In the genomic region with DNA sequence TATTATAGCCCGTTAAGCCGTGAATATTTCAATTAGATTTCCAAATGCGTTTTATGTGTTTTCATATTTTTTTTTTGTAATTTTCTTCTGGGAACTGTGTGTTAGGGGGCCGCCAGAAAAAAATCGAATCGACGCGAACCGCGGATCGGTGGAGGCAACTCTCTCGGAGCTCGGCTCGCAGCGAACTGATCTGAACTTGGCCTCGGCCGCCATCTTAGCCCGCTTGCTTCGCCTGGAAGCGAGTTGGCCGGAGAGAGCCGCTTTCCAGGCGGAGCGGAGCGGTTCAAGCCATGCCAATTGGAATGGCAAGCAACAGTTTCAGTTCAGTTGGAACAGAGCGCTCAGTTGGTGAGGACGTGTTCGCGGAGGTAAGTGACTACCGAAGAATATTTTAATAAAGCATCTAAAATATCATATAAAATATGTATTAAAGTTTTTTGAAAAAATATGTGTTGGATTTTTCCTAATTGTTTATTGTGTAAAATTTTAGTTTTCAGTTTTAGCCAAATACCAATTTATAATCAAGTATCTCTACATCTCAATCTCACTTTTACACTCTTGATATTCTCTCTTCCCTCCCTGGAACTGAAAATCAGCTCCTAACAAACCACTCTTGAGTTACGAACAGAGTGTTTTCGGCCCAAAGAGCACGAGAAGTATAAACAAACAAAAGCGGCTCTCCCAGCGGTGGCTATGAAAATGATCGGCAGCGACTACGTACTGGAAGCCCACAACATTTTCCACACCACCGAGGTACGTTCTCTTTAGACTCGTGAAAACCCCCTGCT, we compare ENCODE assay signal across 3 fruit fly cellular contexts.
A peak's percentile ranks its signal among the peaks of the same experiment; 100 is the strongest.
TF ChIP-seq lines count a peak whose summit lies in the region.

A gene (minus strand): TSS at position 187 of the 788 bp plus-strand sequence.
A gene (plus strand): TSS at position 324 of the 788 bp plus-strand sequence.

TF ChIP-seq in whole organism, embryonic, 481 proteins besides CTCF, POLR2A, EP300 and RAD21 (continued from another document and continues in another):
- TF ChIP-seq ftz-f1 (GFP tag; optimal IDR thresholded peaks at IDR 0.05; lab: Kevin White, UChicago) (peak; percentile 67), CG2889 (GFP tag; IDR thresholded peaks at IDR 0.05; lab: Robert Waterston, UW) (no peak), caup (GFP tag; optimal IDR thresholded peaks at IDR 0.05; lab: Kevin White, UChicago; ENCODE audit: severe bottlenecking) (no peak), Dp (GFP tag; optimal IDR thresholded peaks at IDR 0.05; lab: Kevin White, UChicago) (no peak), zfh2 (GFP tag; optimal IDR thresholded peaks at IDR 0.05; lab: Kevin White, UChicago) (no peak), CG5180 (GFP tag; optimal IDR thresholded peaks at IDR 0.05; lab: Kevin White, UChicago) (peak; percentile 38), zfh1 (GFP tag; IDR thresholded peaks at IDR 0.05; lab: Robert Waterston, UW) (0 out of 3 replicates have a peak, but pooled peaks have one; percentile 24), prd (optimal IDR thresholded peaks at IDR 0.05; lab: Kevin White, UChicago) (no peak), prd (GFP tag; IDR thresholded peaks at IDR 0.05; lab: Robert Waterston, UW) (0 out of 3 replicates have a peak, but pooled peaks have one; percentile 14), Trl (optimal IDR thresholded peaks at IDR 0.05; lab: Kevin White, UChicago) (peak; percentile 66 to 84), Trl (GFP tag; optimal IDR thresholded peaks at IDR 0.05; lab: Kevin White, UChicago) (no peak), nerfin-2 (GFP tag; IDR thresholded peaks at IDR 0.05; lab: Robert Waterston, UW; ENCODE audit: partially characterized antibody) (no peak), pan (optimal IDR thresholded peaks at IDR 0.05; lab: Kevin White, UChicago) (no peak), pan (GFP tag; optimal IDR thresholded peaks at IDR 0.05 in 1 of 2, IDR thresholded peaks at IDR 0.05 in 1 of 2) (peak in 1 of 2 experiments; percentile 20), nom (GFP tag; optimal IDR thresholded peaks at IDR 0.05; lab: Kevin White, UChicago) (peak; percentile 41), pum (GFP tag; optimal IDR thresholded peaks at IDR 0.05; lab: Kevin White, UChicago) (no peak), abd-A (tag; optimal IDR thresholded peaks at IDR 0.05; lab: Kevin White, UChicago) (no peak), Hr78 (GFP tag; optimal IDR thresholded peaks at IDR 0.05; lab: Kevin White, UChicago) (peak in 1 of 2 experiments; percentile 2), nau (GFP tag; optimal IDR thresholded peaks at IDR 0.05; lab: Kevin White, UChicago) (no peak), CG34422 (GFP tag; IDR thresholded peaks at IDR 0.05; lab: Robert Waterston, UW) (0 out of 3 replicates have a peak, but pooled peaks have one; percentile 9), sqz (GFP tag; optimal IDR thresholded peaks at IDR 0.05; lab: Kevin White, UChicago) (peak; percentile 58), phol (tag; optimal IDR thresholded peaks at IDR 0.05; lab: Kevin White, UChicago) (peak; percentile 61), CG13624 (GFP tag; optimal IDR thresholded peaks at IDR 0.05; lab: Kevin White, UChicago) (no peak), sim (GFP tag; IDR thresholded peaks at IDR 0.05; lab: Robert Waterston, UW) (no peak), odd (GFP tag; optimal IDR thresholded peaks at IDR 0.05; lab: Kevin White, UChicago) (no peak), chm (GFP tag; IDR thresholded peaks at IDR 0.05; lab: Robert Waterston, UW) (peak; percentile 50; the same call in 1 of the 2 replicates), CG12071 (GFP tag; optimal IDR thresholded peaks at IDR 0.05; lab: Kevin White, UChicago) (no peak), kni (GFP tag; optimal IDR thresholded peaks at IDR 0.05; lab: Kevin White, UChicago) (peak; percentile 50), sob (GFP tag; IDR thresholded peaks at IDR 0.05; lab: Robert Waterston, UW) (peak; percentile 30; the same call in 1 of the 2 replicates), Opbp (GFP tag; IDR thresholded peaks at IDR 0.05; lab: Robert Waterston, UW; ENCODE audit: partially characterized antibody) (0 out of 3 replicates have a peak, but pooled peaks have one; percentile 42), CG32532 (GFP tag; IDR thresholded peaks at IDR 0.05; lab: Robert Waterston, UW) (no peak), dmrt11E (tag; optimal IDR thresholded peaks at IDR 0.05; lab: Kevin White, UChicago) (no peak), Jarid2 (GFP tag; optimal IDR thresholded peaks at IDR 0.05; lab: Kevin White, UChicago) (peak; percentile 80), CG9727 (GFP tag; optimal IDR thresholded peaks at IDR 0.05; lab: Kevin White, UChicago) (no peak), CG7556 (GFP tag; optimal IDR thresholded peaks at IDR 0.05; lab: Kevin White, UChicago) (no peak), Atf-2 (GFP tag; optimal IDR thresholded peaks at IDR 0.05; lab: Kevin White, UChicago) (no peak), fd64A (GFP tag; optimal IDR thresholded peaks at IDR 0.05; lab: Kevin White, UChicago) (no peak), CG10959 (GFP tag; IDR thresholded peaks at IDR 0.05; lab: Robert Waterston, UW) (no peak), CG12391 (tag; optimal IDR thresholded peaks at IDR 0.05; lab: Kevin White, UChicago) (peak; percentile 30)

TF ChIP-seq in whole organism, prepupa, 60 proteins besides CTCF, POLR2A, EP300 and RAD21 (continued from another document):
- TF ChIP-seq spab (GFP tag; optimal IDR thresholded peaks at IDR 0.05; lab: Kevin White, UChicago) (no peak), svp (GFP tag; lab: Kevin White, UChicago) (no peak), CG6163 (GFP tag; IDR thresholded peaks at IDR 0.05; lab: Robert Waterston, UW) (peak; percentile 28; the same call in 1 of the 3 replicates), Lpt (GFP tag; optimal IDR thresholded peaks at IDR 0.05; lab: Kevin White, UChicago) (no peak), CG8319 (GFP tag; optimal IDR thresholded peaks at IDR 0.05; lab: Kevin White, UChicago) (no peak), Hr39 (GFP tag; optimal IDR thresholded peaks at IDR 0.05; lab: Kevin White, UChicago) (no peak), Blimp-1 (GFP tag; optimal IDR thresholded peaks at IDR 0.05; lab: Kevin White, UChicago) (no peak), achi (GFP tag; optimal IDR thresholded peaks at IDR 0.05; lab: Kevin White, UChicago) (no peak), CG6808 (GFP tag; optimal IDR thresholded peaks at IDR 0.05; lab: Kevin White, UChicago) (no peak), acj6 (GFP tag; optimal IDR thresholded peaks at IDR 0.05; lab: Kevin White, UChicago) (no peak), CG11762 (GFP tag; optimal IDR thresholded peaks at IDR 0.05; lab: Kevin White, UChicago; ENCODE audit: insufficient read depth) (peak; percentile 3), Eip78C (GFP tag; lab: Kevin White, UChicago) (peak; percentile 68), CG8119 (GFP tag; IDR thresholded peaks at IDR 0.05; lab: Robert Waterston, UW) (peak; percentile 29; the same call in 2 of the 3 replicates), Sox102F (GFP tag; optimal IDR thresholded peaks at IDR 0.05; lab: Kevin White, UChicago) (no peak), CG11902 (GFP tag; optimal IDR thresholded peaks at IDR 0.05; lab: Kevin White, UChicago) (no peak), CG3919 (GFP tag; optimal IDR thresholded peaks at IDR 0.05; lab: Kevin White, UChicago) (peak; percentile 6), Ets21C (GFP tag; optimal IDR thresholded peaks at IDR 0.05; lab: Kevin White, UChicago) (no peak), Smox (GFP tag; optimal IDR thresholded peaks at IDR 0.05; lab: Kevin White, UChicago) (no peak)
TF ChIP-seq in whole organism, prepupa: peak in this region for 11.

TF ChIP-seq in whole organism, wandering third instar larva, 38 proteins besides CTCF, POLR2A, EP300 and RAD21 (continued from another document):
- peak; percentile 33 for TF ChIP-seq CrebA (GFP tag; optimal IDR thresholded peaks at IDR 0.05; lab: Kevin White, UChicago; ENCODE audit: borderline replicate concordance)
- TF ChIP-seq N (GFP tag; optimal IDR thresholded peaks at IDR 0.05; lab: Kevin White, UChicago), result no peak
- TF ChIP-seq Myc (optimal IDR thresholded peaks at IDR 0.05; lab: Kevin White, UChicago), result no peak
- no peak for TF ChIP-seq Sp1 (GFP tag; optimal IDR thresholded peaks at IDR 0.05; lab: Kevin White, UChicago)
- TF ChIP-seq lola (GFP tag; optimal IDR thresholded peaks at IDR 0.05; lab: Kevin White, UChicago), result no peak
- TF ChIP-seq CG9705 (GFP tag; optimal IDR thresholded peaks at IDR 0.05; lab: Kevin White, UChicago), result no peak
